Worm (Caenorhabditis elegans): ENCODE data around the gene K04C1.2.

- TF ChIP-seq tab-1 (GFP tag; IDR thresholded peaks at IDR 0.05) (no peak), flt-1 (GFP tag; IDR thresholded peaks at IDR 0.05) (no peak), ztf-29 (GFP tag; IDR thresholded peaks at IDR 0.05) (no peak), ref-1 (GFP tag; conservative IDR thresholded peaks at IDR 0.05) (no peak), cog-1 (tag; optimal IDR thresholded peaks at IDR 0.05) (no peak), ztf-23 (GFP tag; IDR thresholded peaks at IDR 0.05) (no peak), med-1 (GFP tag; optimal IDR thresholded peaks at IDR 0.05; ENCODE audit: insufficient read depth) (no peak)
Measured at ce11 chrX:14207942-14208341, 30.6 kb upstream of the K04C1.2 start, which contains the start of gene ceh-37.
